Worm (Caenorhabditis elegans): ENCODE results near the gene dnj-23.

ce11 chrII:9124353-9124752, 16.0 kb upstream of the dnj-23 start:
- TF ChIP-seq tab-1 (GFP tag; IDR thresholded peaks at IDR 0.05) (no peak), flt-1 (GFP tag; IDR thresholded peaks at IDR 0.05) (no peak), ref-1 (GFP tag; conservative IDR thresholded peaks at IDR 0.05) (no peak)

Data from whole organism, midembryonic.